Worm (Caenorhabditis elegans) whole organism, L1 larva: ENCODE data around the gene mboa-3.

Source experiments
- aha-1 ChIP-seq: fragments of 150-350 bp; optimal IDR thresholded peaks from 2 replicates; lab custom pipeline; 2014; ENCODE audit warnings: missing biosample characterization, missing genetic modification characterization
- alr-1 ChIP-seq: fragments of 200-800 bp; sonication (Bioruptor generic); optimal IDR thresholded peaks from 2 replicates; lab custom pipeline; 2018; ENCODE audit warnings: borderline replicate concordance, mild to moderate bottlenecking, missing genetic modification characterization, missing compliant biosample characterization
- aly-2 ChIP-seq: fragments of 150-350 bp; optimal IDR thresholded peaks from 2 replicates; lab custom pipeline; 2014; ENCODE audit warnings: missing biosample characterization, missing genetic modification characterization
- ama-1 ChIP-seq: fragments of 150-350 bp; optimal IDR thresholded peaks from 2 replicates; lab custom pipeline; 2014
- egl-27 ChIP-seq, 2 experiments: fragments of 150-350 bp in 1 of 2; sonication (generic microtip); optimal IDR thresholded peaks; 3 replicates each; lab custom pipeline; 2017 to 2018; ENCODE audit warnings: missing biosample characterization in 2 of 2, missing genetic modification characterization in 2 of 2, missing genetic modification reagents in 2 of 2
- mdl-1 ChIP-seq, 2 experiments: fragments of 150-350 bp; optimal IDR thresholded peaks; 2 replicates each; lab custom pipeline; 2014 to 2017; ENCODE audit warnings: missing biosample characterization in 2 of 2, missing genetic modification characterization in 2 of 2, inconsistent platforms in 1 of 2
- nhr-237 ChIP-seq: fragments of 150-350 bp; optimal IDR thresholded peaks from 2 replicates; lab custom pipeline; 2014; ENCODE audit warnings: missing biosample characterization, missing genetic modification characterization
- nhr-77 ChIP-seq: fragments of 150-350 bp; optimal IDR thresholded peaks from 2 replicates; lab custom pipeline; 2014; ENCODE audit warnings: missing biosample characterization, missing genetic modification characterization
- nhr-90 ChIP-seq: sonication (generic microtip); optimal IDR thresholded peaks from 2 replicates; lab custom pipeline; 2016; ENCODE audit warnings: mild to moderate bottlenecking, missing genetic modification characterization, missing compliant biosample characterization; ENCODE audit not compliant: poor library complexity
- pag-3 ChIP-seq: sonication (generic microtip); optimal IDR thresholded peaks from 2 replicates; lab custom pipeline; 2017; ENCODE audit warnings: missing genetic modification characterization, mild to moderate bottlenecking, missing compliant biosample characterization, antibody characterized with exemption, borderline replicate concordance; ENCODE audit not compliant: insufficient read depth
- zag-1 ChIP-seq: fragments of 150-350 bp; optimal IDR thresholded peaks from 2 replicates; lab custom pipeline; 2014; ENCODE audit warnings: missing biosample characterization, missing genetic modification characterization

DNA sequence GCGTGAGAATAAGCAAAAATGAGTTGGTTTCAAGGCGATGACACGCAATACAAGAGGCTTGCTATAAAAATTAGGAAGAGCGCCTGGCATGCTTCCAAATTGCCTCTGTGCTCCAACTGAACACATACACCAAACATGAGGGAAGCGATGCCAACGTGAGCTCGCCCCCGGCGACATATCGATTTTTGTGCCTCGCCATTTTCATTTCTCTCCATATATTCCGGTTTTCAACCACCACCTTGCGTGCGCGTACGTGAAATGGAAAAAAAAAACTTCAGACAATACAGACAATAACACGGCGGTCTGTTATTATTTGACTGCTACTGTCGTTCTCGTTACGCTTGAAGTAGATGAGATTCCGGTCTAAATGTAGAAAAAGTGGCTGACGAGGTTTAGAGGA is 14.7 kb downstream of the mboa-3 start:
- TF ChIP-seq aly-2 (tag; lab: Kevin White, UChicago) (no peak), nhr-77 (tag; lab: Kevin White, UChicago) (no peak), alr-1 (no peak), zag-1 (tag; lab: Kevin White, UChicago) (no peak), egl-27 (tag; optimal IDR thresholded peaks at IDR 0.05; lab: Kevin White, UChicago) (no peak), nhr-237 (no peak), aha-1 (tag; lab: Kevin White, UChicago) (no peak), mdl-1 (tag; optimal IDR thresholded peaks at IDR 0.05; lab: Kevin White, UChicago) (no peak), nhr-90 (tag; lab: Kevin White, UChicago) (no peak), ama-1 (lab: Kevin White, UChicago) (no peak), pag-3 (tag; lab: Kevin White, UChicago) (no peak)
